Fruit fly (Drosophila melanogaster): Measurements from ENCODE around the gene CG7943.

The CG7943 gene

DNA sequence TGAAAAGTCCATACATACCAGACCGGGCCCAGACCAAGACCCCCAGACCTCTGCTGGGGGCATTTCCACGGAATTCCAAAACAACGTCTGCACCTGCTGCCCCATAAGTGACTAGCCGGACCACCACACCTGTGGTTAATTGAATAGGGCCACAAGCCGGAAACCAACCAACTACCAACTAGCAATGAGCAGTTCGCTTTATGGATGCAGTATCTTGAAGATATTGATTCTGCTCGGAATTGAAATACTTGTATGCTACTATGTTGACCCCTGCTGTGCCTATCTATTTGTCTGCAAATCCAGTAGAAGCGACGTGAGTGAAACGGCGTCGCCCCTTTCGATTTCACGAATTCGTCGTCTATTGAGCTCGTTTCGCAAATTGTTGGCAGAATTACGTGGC, 49.6 kb downstream of the CG7943 start:
- no peak for TF ChIP-seq Sin3A (optimal IDR thresholded peaks at IDR 0.05)
- TF ChIP-seq Myc (optimal IDR thresholded peaks at IDR 0.05), result no peak
- no peak for TF ChIP-seq psq (optimal IDR thresholded peaks at IDR 0.05)
- no peak for TF ChIP-seq ttk (optimal IDR thresholded peaks at IDR 0.05)
- TF ChIP-seq h (optimal IDR thresholded peaks at IDR 0.05), result no peak
- TF ChIP-seq insv (optimal IDR thresholded peaks at IDR 0.05), result no peak

DNA sequence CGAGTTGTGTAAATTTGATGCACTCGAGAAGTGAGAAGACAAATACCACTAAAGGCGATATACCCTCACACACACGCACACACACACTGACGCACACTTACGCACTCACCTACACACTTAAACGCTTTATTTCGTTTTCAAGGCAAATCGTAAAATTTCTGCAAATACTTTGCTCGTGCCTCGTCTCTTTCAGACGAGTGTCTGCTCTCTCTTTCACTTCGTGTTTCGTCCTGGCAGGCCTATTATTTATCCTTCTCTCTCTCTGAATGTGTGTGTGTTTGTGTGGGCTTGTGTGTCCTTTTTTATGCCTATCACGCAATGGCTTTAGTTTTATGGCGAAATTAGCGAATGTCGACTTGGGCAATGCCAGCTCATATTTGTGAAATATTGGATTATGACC, 52.0 kb downstream of the CG7943 start:
- TF ChIP-seq ttk (optimal IDR thresholded peaks at IDR 0.05) (no peak), psq (optimal IDR thresholded peaks at IDR 0.05) (no peak), h (optimal IDR thresholded peaks at IDR 0.05) (no peak), Sin3A (optimal IDR thresholded peaks at IDR 0.05) (no peak), Myc (optimal IDR thresholded peaks at IDR 0.05) (no peak), insv (optimal IDR thresholded peaks at IDR 0.05) (no peak)
